Worm (Caenorhabditis elegans): ENCODE measurements around the gene alh-1.
"Not testable (repeated sequence)": the region's sequence is repeated elsewhere in the genome, so short reads cannot be mapped to it uniquely, and the experiment has no call there.

Gene alh-1

DNA sequence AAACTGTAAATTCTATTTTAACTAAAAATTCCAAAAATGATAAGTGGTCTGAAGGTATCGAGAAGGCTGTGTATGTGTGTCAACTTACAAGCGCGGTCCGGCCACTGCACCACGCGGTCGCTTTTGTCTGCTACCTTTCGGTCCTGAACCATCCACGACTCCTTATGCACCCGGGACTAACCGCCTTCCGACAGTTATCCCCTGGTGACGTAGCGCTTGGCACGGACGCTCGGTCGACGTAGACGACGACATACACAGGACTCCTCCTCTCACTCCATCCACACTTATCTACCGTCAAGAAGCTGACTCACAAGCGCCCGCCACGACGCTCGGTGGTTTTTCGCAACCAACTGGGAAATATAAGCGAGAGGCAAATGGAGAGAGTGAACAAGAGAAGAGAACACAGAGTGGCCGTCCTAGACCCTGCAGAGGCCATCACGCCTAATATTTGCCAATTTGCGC, 46.2 kb upstream of the alh-1 start:
- TF ChIP-seq K11D2.4 (GFP tag; IDR thresholded peaks at IDR 0.05): peak; percentile 87
- peak; percentile 60 for TF ChIP-seq tlf-1 (GFP tag; optimal IDR thresholded peaks at IDR 0.05)
- TF ChIP-seq nhr-80 (tag; optimal IDR thresholded peaks at IDR 0.05): peak; percentile 89
- TF ChIP-seq lin-26 (GFP tag; IDR thresholded peaks at IDR 0.05): peak; percentile 91
- peak; percentile 71 for TF ChIP-seq rpc-1 (optimal IDR thresholded peaks at IDR 0.05)
- peak; percentile 63 for TF ChIP-seq rpc-1 (tag; optimal IDR thresholded peaks at IDR 0.05)
- 0 out of 2 replicates have a peak, but pooled peaks have one; percentile 55 for TF ChIP-seq hsf-1 (GFP tag; IDR thresholded peaks at IDR 0.05)
- TF ChIP-seq let-526 (GFP tag; IDR thresholded peaks at IDR 0.05): peak; percentile 59; the same call in 1 of the 2 replicates
- peak; percentile 50 for TF ChIP-seq F22D6.2 (tag; optimal IDR thresholded peaks at IDR 0.05)
- peak; percentile 79; the same call in 1 of the 2 replicates for TF ChIP-seq aptf-3 (GFP tag; IDR thresholded peaks at IDR 0.05)
- TF ChIP-seq tbp1 (GFP tag; optimal IDR thresholded peaks at IDR 0.05): peak; percentile 85
- TF ChIP-seq akir-1 (GFP tag; optimal IDR thresholded peaks at IDR 0.05): peak; percentile 39
- peak; percentile 87 for TF ChIP-seq pbrm-1 (GFP tag; IDR thresholded peaks at IDR 0.05)
- TF ChIP-seq ceh-27 (GFP tag; optimal IDR thresholded peaks at IDR 0.05): peak; percentile 70
- TF ChIP-seq ekl-4 (GFP tag; IDR thresholded peaks at IDR 0.05): peak; percentile 87
- TF ChIP-seq ets-4 (GFP tag; optimal IDR thresholded peaks at IDR 0.05): peak; percentile 55
- TF ChIP-seq hmg-20 (GFP tag; IDR thresholded peaks at IDR 0.05): peak; percentile 77; the same call in 1 of the 2 replicates
- peak; percentile 64 for TF ChIP-seq fkh-3 (tag; optimal IDR thresholded peaks at IDR 0.05)
- TF ChIP-seq F23B12.7 (tag; optimal IDR thresholded peaks at IDR 0.05; ENCODE audit: insufficient read depth): peak; percentile 19
- TF ChIP-seq F52B5.7 (tag; optimal IDR thresholded peaks at IDR 0.05): peak; percentile 83
- TF ChIP-seq Y53G8AR.9 (GFP tag; conservative IDR thresholded peaks at IDR 0.05): peak; percentile 74
- 0 out of 2 replicates have a peak, but pooled peaks have one; percentile 73 for TF ChIP-seq Y95B8A.8 (GFP tag; IDR thresholded peaks at IDR 0.05)
- TF ChIP-seq die-1 (tag; optimal IDR thresholded peaks at IDR 0.05): peak; percentile 48
- peak; percentile 9 for TF ChIP-seq F49E8.2 (tag; optimal IDR thresholded peaks at IDR 0.05; ENCODE audit: insufficient read depth)
- TF ChIP-seq somi-1 (GFP tag; optimal IDR thresholded peaks at IDR 0.05): peak; percentile 55
- TF ChIP-seq madf-10 (tag; optimal IDR thresholded peaks at IDR 0.05): peak; percentile 71
- peak; percentile 1 for TF ChIP-seq zim-3 (tag; optimal IDR thresholded peaks at IDR 0.05)
- peak; percentile 53 for TF ChIP-seq ztf-3 (GFP tag; optimal IDR thresholded peaks at IDR 0.05)
- peak; percentile 84 for TF ChIP-seq ZK185.1 (tag; optimal IDR thresholded peaks at IDR 0.05; ENCODE audit: poor library complexity, severe bottlenecking)
- TF ChIP-seq F37B4.10 (GFP tag; IDR thresholded peaks at IDR 0.05): peak; percentile 72; the same call in 1 of the 2 replicates
- TF ChIP-seq ztf-25 (GFP tag; IDR thresholded peaks at IDR 0.05): 0 out of 2 replicates have a peak, but pooled peaks have one; percentile 17
- TF ChIP-seq hmg-1.2 (GFP tag; IDR thresholded peaks at IDR 0.05): peak; percentile 80
- 0 out of 2 replicates have a peak, but pooled peaks have one; percentile 58 for TF ChIP-seq egl-18 (GFP tag; IDR thresholded peaks at IDR 0.05)
- TF ChIP-seq lsl-1 (GFP tag; optimal IDR thresholded peaks at IDR 0.05): peak; percentile 55
- 0 out of 2 replicates have a peak, but pooled peaks have one; percentile 45 for TF ChIP-seq cebp-1 (GFP tag; IDR thresholded peaks at IDR 0.05)
- not testable (repeated sequence) for TF ChIP-seq cebp-1 (tag; optimal IDR thresholded peaks at IDR 0.05)
- TF ChIP-seq mcd-1 (GFP tag; IDR thresholded peaks at IDR 0.05): peak; percentile 84
- peak; percentile 8 for TF ChIP-seq hlh-12 (tag; optimal IDR thresholded peaks at IDR 0.05)
- TF ChIP-seq cebp-2 (GFP tag; IDR thresholded peaks at IDR 0.05): peak; percentile 34; the same call in 1 of the 2 replicates
- peak; percentile 44 for TF ChIP-seq sptf-2 (GFP tag; optimal IDR thresholded peaks at IDR 0.05)
- 0 out of 2 replicates have a peak, but pooled peaks have one; percentile 61 for TF ChIP-seq ztf-28 (GFP tag; IDR thresholded peaks at IDR 0.05)
- peak; percentile 39 for TF ChIP-seq lsy-27 (tag; optimal IDR thresholded peaks at IDR 0.05; ENCODE audit: borderline replicate concordance, insufficient read depth)
- TF ChIP-seq Y56A3A.18 (GFP tag; IDR thresholded peaks at IDR 0.05): peak; percentile 84; the same call in 1 of the 2 replicates
- TF ChIP-seq atf-7 (tag; optimal IDR thresholded peaks at IDR 0.05): peak; percentile 85
- TF ChIP-seq athp-1 (tag; optimal IDR thresholded peaks at IDR 0.05): peak; percentile 46
- TF ChIP-seq let-607 (tag; optimal IDR thresholded peaks at IDR 0.05): peak in 1 of 2 experiments; percentile 59
- TF ChIP-seq rec-8 (tag; optimal IDR thresholded peaks at IDR 0.05): peak; percentile 5 to 22

All from whole organism, young adult.